Fruit fly (Drosophila melanogaster) whole organism, embryonic: Measurements from ENCODE around the gene Ilp6.

Experiments used
- Ada2b ChIP-seq: fragments of 200-800 bp; sonication (Bioruptor generic); IDR thresholded peaks from 2 replicates; pipeline ENCODE4 v1.3.6; 2022; ENCODE audit warnings: missing biosample characterization, missing genetic modification characterization
- Atf6 ChIP-seq: fragments of 200-800 bp; sonication (Bioruptor generic); IDR thresholded peaks from 2 replicates; pipeline ENCODE4 v1.3.6; 2022; ENCODE audit warnings: missing biosample characterization, missing genetic modification characterization
- CG10274 ChIP-seq: fragments of 200-800 bp; sonication (Bioruptor generic); optimal IDR thresholded peaks from 3 replicates; lab custom pipeline; 2017; ENCODE audit warnings: missing biosample characterization, mild to moderate bottlenecking, missing genetic modification characterization
- CG10565 ChIP-seq: fragments of 200-800 bp; sonication (Bioruptor generic); optimal IDR thresholded peaks from 3 replicates; lab custom pipeline; 2016; ENCODE audit warnings: missing biosample characterization, mild to moderate bottlenecking, missing genetic modification characterization
- CG10654 ChIP-seq: fragments of 200-800 bp; sonication (Bioruptor generic); optimal IDR thresholded peaks from 2 replicates; lab custom pipeline; 2016; ENCODE audit warnings: missing biosample characterization, missing genetic modification characterization
- CG13296 ChIP-seq: fragments of 200-800 bp; sonication (Bioruptor generic); optimal IDR thresholded peaks from 3 replicates; lab custom pipeline; 2018; ENCODE audit warnings: missing biosample characterization, mild to moderate bottlenecking, missing genetic modification characterization
- CG14050 ChIP-seq: fragments of 200-800 bp; sonication (Bioruptor generic); IDR thresholded peaks from 3 replicates; pipeline ENCODE4 v1.3.6; 2022; ENCODE audit warnings: missing biosample characterization, missing genetic modification characterization
- CG14667 ChIP-seq: fragments of 200-800 bp; sonication (Bioruptor generic); IDR thresholded peaks from 2 replicates; pipeline ENCODE4 v1.3.6; 2022; ENCODE audit warnings: missing biosample characterization, missing genetic modification characterization
- CG16779 ChIP-seq: fragments of 200-800 bp; sonication (Bioruptor generic); IDR thresholded peaks from 2 replicates; pipeline ENCODE4 v1.3.6; 2022; ENCODE audit warnings: missing biosample characterization, missing genetic modification characterization
- CG17802 ChIP-seq: fragments of 200-800 bp; sonication (Bioruptor generic); optimal IDR thresholded peaks from 2 replicates; lab custom pipeline; 2018; ENCODE audit warnings: missing biosample characterization, mild to moderate bottlenecking, missing genetic modification characterization, moderate library complexity
- CG2678 ChIP-seq: fragments of 200-800 bp; sonication (Bioruptor generic); optimal IDR thresholded peaks from 3 replicates; lab custom pipeline; 2019; ENCODE audit warnings: missing biosample characterization, mild to moderate bottlenecking, missing genetic modification characterization, moderate library complexity
- CG2875 ChIP-seq: fragments of 200-800 bp; sonication (Bioruptor generic); optimal IDR thresholded peaks from 2 replicates; lab custom pipeline; 2017; ENCODE audit warnings: missing biosample characterization, mild to moderate bottlenecking, missing genetic modification characterization, missing genetic modification reagents
- CG4617 ChIP-seq: fragments of 200-800 bp; sonication (Bioruptor generic); optimal IDR thresholded peaks from 3 replicates; lab custom pipeline; 2016; ENCODE audit warnings: missing biosample characterization, missing genetic modification characterization, borderline replicate concordance
- CG5245 ChIP-seq: fragments of 200-800 bp; sonication (Bioruptor generic); optimal IDR thresholded peaks from 3 replicates; lab custom pipeline; 2016; ENCODE audit warnings: missing biosample characterization, missing genetic modification characterization
- CG7987 ChIP-seq: fragments of 200-800 bp; sonication (Bioruptor generic); optimal IDR thresholded peaks from 2 replicates; lab custom pipeline; 2018; ENCODE audit warnings: missing biosample characterization, mild to moderate bottlenecking, missing genetic modification characterization, moderate library complexity
- CG8388 ChIP-seq: fragments of 200-800 bp; sonication (Bioruptor generic); optimal IDR thresholded peaks from 2 replicates; lab custom pipeline; 2019; ENCODE audit warnings: missing biosample characterization, mild to moderate bottlenecking, missing genetic modification characterization, moderate library complexity
- CG8765 ChIP-seq: fragments of 200-800 bp; sonication (Bioruptor generic); IDR thresholded peaks from 2 replicates; pipeline ENCODE4 v1.3.6; 2022; ENCODE audit warnings: missing biosample characterization, missing genetic modification characterization
- CrebB ChIP-seq: fragments of 200-800 bp; sonication (Bioruptor generic); optimal IDR thresholded peaks from 3 replicates; lab custom pipeline; 2018; ENCODE audit warnings: missing biosample characterization, mild to moderate bottlenecking, missing genetic modification characterization
- Ets65A ChIP-seq: fragments of 200-800 bp; sonication (Bioruptor generic); peaks from one replicate; lab custom pipeline; 2016; ENCODE audit warnings: missing biosample characterization, missing genetic modification characterization
- Hand ChIP-seq: fragments of 200-800 bp; sonication (Bioruptor generic); optimal IDR thresholded peaks from 2 replicates; lab custom pipeline; 2017; ENCODE audit warnings: mild to moderate bottlenecking, missing biosample characterization, missing genetic modification reagents, missing genetic modification characterization
- Kr ChIP-seq: fragments of 200-800 bp; sonication (Bioruptor generic); optimal IDR thresholded peaks from 2 replicates; lab custom pipeline; 2017; ENCODE audit warnings: missing biosample characterization, mild to moderate bottlenecking, missing genetic modification characterization
- NC2β ChIP-seq: fragments of 200-800 bp; sonication (Bioruptor generic); optimal IDR thresholded peaks from 2 replicates; lab custom pipeline; 2016; ENCODE audit warnings: missing biosample characterization, missing genetic modification characterization
- Ptx1 ChIP-seq: fragments of 200-800 bp; sonication (Bioruptor generic); IDR thresholded peaks from 2 replicates; pipeline ENCODE4 v1.3.6; 2022; ENCODE audit warnings: missing biosample characterization, missing genetic modification characterization
- Rfx ChIP-seq: fragments of 200-800 bp; sonication (Bioruptor generic); IDR thresholded peaks from 2 replicates; pipeline ENCODE4 v1.3.6; 2022; ENCODE audit warnings: missing biosample characterization, missing genetic modification characterization
- Sox102F ChIP-seq: fragments of 200-800 bp; sonication (Bioruptor generic); optimal IDR thresholded peaks from 2 replicates; lab custom pipeline; 2018; ENCODE audit warnings: missing biosample characterization, mild to moderate bottlenecking, missing genetic modification characterization, moderate library complexity
- Xrp1 ChIP-seq: fragments of 200-800 bp; sonication (Bioruptor generic); IDR thresholded peaks from 2 replicates; pipeline ENCODE4 v1.3.6; 2022; ENCODE audit warnings: missing biosample characterization, missing genetic modification characterization
- ara ChIP-seq: fragments of 200-800 bp; sonication (Bioruptor generic); IDR thresholded peaks from 2 replicates; pipeline ENCODE4 v1.3.6; 2022; ENCODE audit warnings: missing biosample characterization, missing genetic modification characterization
- ato ChIP-seq: fragments of 200-800 bp; sonication (Bioruptor generic); IDR thresholded peaks from 2 replicates; pipeline ENCODE4 v1.3.6; 2022; ENCODE audit warnings: missing biosample characterization, missing genetic modification characterization; ENCODE audit not compliant: partially characterized antibody
- chif ChIP-seq, 2 experiments: fragments of 200-800 bp; sonication (Bioruptor generic); optimal IDR thresholded peaks; 3 replicates each; lab custom pipeline; 2016; ENCODE audit warnings: missing biosample characterization in 2 of 2, missing genetic modification characterization in 2 of 2
- dimm ChIP-seq: fragments of 200-800 bp; sonication (Bioruptor generic); IDR thresholded peaks from 2 replicates; pipeline ENCODE4 v1.3.6; 2022; ENCODE audit warnings: missing biosample characterization, missing genetic modification characterization
- emc ChIP-seq: fragments of 200-800 bp; sonication (Bioruptor generic); optimal IDR thresholded peaks from 2 replicates; lab custom pipeline; 2016; ENCODE audit warnings: missing biosample characterization, missing genetic modification characterization
- ewg ChIP-seq: fragments of 200-800 bp; sonication (Bioruptor generic); optimal IDR thresholded peaks from 3 replicates; lab custom pipeline; 2017; ENCODE audit warnings: mild to moderate bottlenecking, missing biosample characterization, missing genetic modification reagents, missing genetic modification characterization
- eyg ChIP-seq: fragments of 200-800 bp; sonication (Bioruptor generic); optimal IDR thresholded peaks from 3 replicates; lab custom pipeline; 2016; ENCODE audit warnings: missing biosample characterization, missing genetic modification characterization
- grn ChIP-seq: fragments of 200-800 bp; sonication (Bioruptor generic); optimal IDR thresholded peaks from 3 replicates; lab custom pipeline; 2017; ENCODE audit warnings: missing biosample characterization, missing genetic modification characterization
- gt ChIP-seq: fragments of 200-800 bp; sonication (Bioruptor generic); IDR thresholded peaks from 2 replicates; pipeline ENCODE4 v1.3.6; 2022; ENCODE audit warnings: missing biosample characterization, missing genetic modification characterization
- h ChIP-seq: fragments of >200 bp; optimal IDR thresholded peaks from 2 replicates; lab custom pipeline; 2017
- hth ChIP-seq: fragments of >200 bp; optimal IDR thresholded peaks from 2 replicates; lab custom pipeline; 2017; ENCODE audit warnings: inconsistent platforms
- jumu ChIP-seq: fragments of 200-800 bp; sonication (Bioruptor generic); optimal IDR thresholded peaks from 3 replicates; lab custom pipeline; 2016; ENCODE audit warnings: missing biosample characterization, missing genetic modification characterization
- lbe ChIP-seq: fragments of 200-800 bp; sonication (Bioruptor generic); optimal IDR thresholded peaks from 2 replicates; lab custom pipeline; 2016; ENCODE audit warnings: missing biosample characterization, mild to moderate bottlenecking, missing genetic modification characterization
- lmd ChIP-seq: fragments of 200-800 bp; sonication (Bioruptor generic); IDR thresholded peaks from 2 replicates; pipeline ENCODE4 v1.3.6; 2022; ENCODE audit warnings: missing biosample characterization, missing genetic modification characterization
- lov ChIP-seq, 2 experiments: fragments of 200-800 bp in 1 of 2; fragments of >200 bp in 1 of 2; sonication (Bioruptor generic) in 1 of 2; IDR thresholded peaks in 1 of 2; optimal IDR thresholded peaks in 1 of 2; 2 replicates in 1 of 2; 3 replicates in 1 of 2; pipeline versions ENCODE4 v1.3.6 to Lab custom; 2017 to 2022; ENCODE audit warnings: missing biosample characterization in 1 of 2, missing genetic modification characterization in 1 of 2
- mam ChIP-seq: fragments of 200-800 bp; sonication (Bioruptor generic); optimal IDR thresholded peaks from 3 replicates; lab custom pipeline; 2016; ENCODE audit warnings: missing biosample characterization, missing genetic modification characterization
- p53 ChIP-seq: fragments of 200-800 bp; sonication (Bioruptor generic); optimal IDR thresholded peaks from 2 replicates; lab custom pipeline; 2016; ENCODE audit warnings: missing biosample characterization, missing genetic modification characterization
- pfk ChIP-seq: fragments of 200-800 bp; sonication (Bioruptor generic); optimal IDR thresholded peaks from 2 replicates; lab custom pipeline; 2018; ENCODE audit warnings: missing biosample characterization, mild to moderate bottlenecking, missing genetic modification characterization, moderate library complexity
- salm ChIP-seq: fragments of 200-800 bp; sonication (Bioruptor generic); optimal IDR thresholded peaks from 2 replicates; lab custom pipeline; 2018; ENCODE audit warnings: missing biosample characterization, mild to moderate bottlenecking, missing genetic modification characterization
- sd ChIP-seq: fragments of 200-800 bp; sonication (Bioruptor generic); optimal IDR thresholded peaks from 3 replicates; lab custom pipeline; 2018; ENCODE audit warnings: missing biosample characterization, mild to moderate bottlenecking, missing genetic modification characterization, moderate library complexity
- seq ChIP-seq: fragments of 200-800 bp; sonication (Bioruptor generic); IDR thresholded peaks from 2 replicates; pipeline ENCODE4 v1.3.6; 2022; ENCODE audit warnings: missing biosample characterization, missing genetic modification characterization
- sna ChIP-seq: fragments of 200-800 bp; sonication (Bioruptor generic); IDR thresholded peaks from 2 replicates; pipeline ENCODE4 v1.3.6; 2022; ENCODE audit warnings: missing biosample characterization, missing genetic modification characterization; ENCODE audit not compliant: partially characterized antibody
- vnd ChIP-seq: fragments of 200-800 bp; sonication (Bioruptor generic); IDR thresholded peaks from 3 replicates; pipeline ENCODE4 v1.3.6; 2022; ENCODE audit warnings: missing biosample characterization, missing genetic modification characterization; ENCODE audit not compliant: partially characterized antibody
- wek ChIP-seq: fragments of 200-800 bp; sonication (Bioruptor generic); optimal IDR thresholded peaks from 3 replicates; lab custom pipeline; 2018; ENCODE audit warnings: missing biosample characterization, mild to moderate bottlenecking, missing genetic modification characterization, moderate library complexity

The Ilp6 gene

dm6 chrX:2303771-2304513 lies 30.5 kb downstream of the Ilp6 start (continued):
- peak; percentile 88 for TF ChIP-seq CG8388
- TF ChIP-seq CrebB (tag; lab: Kevin White, UChicago) = peak; percentile 90
- TF ChIP-seq Atf6 (GFP tag; lab: Robert Waterston, UW) = peak; percentile 88
- peak; percentile 93 for TF ChIP-seq jumu (GFP tag; lab: Kevin White, UChicago)
- peak; percentile 86 for TF ChIP-seq Sox102F (GFP tag; lab: Kevin White, UChicago)
- peak; percentile 98 for TF ChIP-seq CG10274 (GFP tag; lab: Kevin White, UChicago)
- peak; percentile 81 for TF ChIP-seq emc (GFP tag; lab: Kevin White, UChicago)
- peak; percentile 86 for TF ChIP-seq mam (GFP tag; lab: Kevin White, UChicago)
- peak; percentile 83 for TF ChIP-seq Ptx1 (GFP tag; lab: Robert Waterston, UW)
- no peak for TF ChIP-seq lov (optimal IDR thresholded peaks at IDR 0.05; lab: Kevin White, UChicago)
- TF ChIP-seq lov (GFP tag; IDR thresholded peaks at IDR 0.05; lab: Robert Waterston, UW) = no peak
- TF ChIP-seq wek (GFP tag; lab: Kevin White, UChicago) = peak; percentile 70
- peak; percentile 84 for TF ChIP-seq eyg (GFP tag; lab: Kevin White, UChicago)
- TF ChIP-seq CG17802 (tag; lab: Kevin White, UChicago) = peak; percentile 68
- peak; percentile 88 for TF ChIP-seq Ada2b
- TF ChIP-seq CG10565 (GFP tag; lab: Kevin White, UChicago) = peak; percentile 55
- peak; percentile 83 for TF ChIP-seq NC2β (GFP tag; lab: Kevin White, UChicago)
- TF ChIP-seq vnd (GFP tag; lab: Robert Waterston, UW) = no peak
- peak; percentile 85 for TF ChIP-seq Rfx (GFP tag; lab: Robert Waterston, UW)
- peak; percentile 90 for TF ChIP-seq chif (GFP tag; optimal IDR thresholded peaks at IDR 0.05; lab: Kevin White, UChicago)
- TF ChIP-seq CG4617 (GFP tag; lab: Kevin White, UChicago) = peak; percentile 67
- TF ChIP-seq Kr = peak; percentile 76
- TF ChIP-seq CG16779 = no peak
- TF ChIP-seq dimm (GFP tag; lab: Robert Waterston, UW) = peak; percentile 40; the same call in 1 of the 2 replicates
- TF ChIP-seq Hand = peak; percentile 87
- peak; percentile 61 for TF ChIP-seq CG8765 (GFP tag; lab: Robert Waterston, UW)
- TF ChIP-seq lbe (GFP tag; lab: Kevin White, UChicago) = peak; percentile 70
- TF ChIP-seq CG7987 = peak; percentile 55
- TF ChIP-seq grn = peak; percentile 19
- TF ChIP-seq CG13296 (GFP tag; lab: Kevin White, UChicago) = peak; percentile 89
- peak; percentile 86 for TF ChIP-seq CG2875 (GFP tag; lab: Kevin White, UChicago)
- peak; percentile 84 for TF ChIP-seq Xrp1 (GFP tag; lab: Robert Waterston, UW)
- peak; percentile 42 for TF ChIP-seq p53
- peak; percentile 90 for TF ChIP-seq lmd (GFP tag; lab: Robert Waterston, UW)
- peak; percentile 83 for TF ChIP-seq CG14050
- peak; percentile 99 for TF ChIP-seq Ets65A (GFP tag; lab: Kevin White, UChicago)
- peak; percentile 81 for TF ChIP-seq ewg (GFP tag; lab: Kevin White, UChicago)
- peak; percentile 77 for TF ChIP-seq salm
- TF ChIP-seq CG14667 (GFP tag; lab: Robert Waterston, UW) = peak; percentile 57
- no peak for TF ChIP-seq sna (GFP tag; lab: Robert Waterston, UW)
- TF ChIP-seq ato = no peak
- TF ChIP-seq sd (tag; lab: Kevin White, UChicago) = peak; percentile 39
- TF ChIP-seq ara = peak; percentile 74
- TF ChIP-seq seq (GFP tag; lab: Robert Waterston, UW) = peak; percentile 90
- peak; percentile 83 for TF ChIP-seq CG10654 (GFP tag; lab: Kevin White, UChicago)
- no peak for TF ChIP-seq h (lab: Kevin White, UChicago)
- TF ChIP-seq CG2678 (tag; lab: Kevin White, UChicago) = peak; percentile 92
- TF ChIP-seq gt (GFP tag; lab: Robert Waterston, UW) = peak; percentile 38; the same call in 1 of the 2 replicates
- TF ChIP-seq hth = no peak
- no peak for TF ChIP-seq pfk (GFP tag; lab: Kevin White, UChicago)
- TF ChIP-seq CG5245 (GFP tag; lab: Kevin White, UChicago) = peak; percentile 80
